Worm (Caenorhabditis elegans) whole organism, L3 larva: ENCODE data around the gene F59A1.18.

Source experiments
- ZK546.5 ChIP-seq: sonication (generic microtip); optimal IDR thresholded peaks from 2 replicates; lab custom pipeline; 2017; ENCODE audit warnings: missing biosample characterization, missing genetic modification characterization
- aly-2 ChIP-seq: fragments of 150-350 bp; optimal IDR thresholded peaks from 2 replicates; lab custom pipeline; 2014; ENCODE audit warnings: missing biosample characterization, missing genetic modification characterization
- ceh-28 ChIP-seq: fragments of 150-350 bp; optimal IDR thresholded peaks from 2 replicates; lab custom pipeline; 2014; ENCODE audit warnings: missing biosample characterization, missing genetic modification reagents, missing genetic modification characterization
- elt-3 ChIP-seq, 3 experiments: fragments of 150-350 bp in 1 of 3; sonication (generic microtip) in 2 of 3; optimal IDR thresholded peaks; 2 replicates in 2 of 3; 4 replicates in 1 of 3; lab custom pipeline; 2014 to 2017; ENCODE audit warnings: missing biosample characterization in 3 of 3, missing genetic modification characterization in 3 of 3
- fkh-2 ChIP-seq: fragments of 150-350 bp; optimal IDR thresholded peaks from 2 replicates; lab custom pipeline; 2014; ENCODE audit warnings: missing biosample characterization, missing genetic modification reagents, missing genetic modification characterization
- nhr-11 ChIP-seq: fragments of 150-350 bp; optimal IDR thresholded peaks from 2 replicates; lab custom pipeline; 2014; ENCODE audit warnings: missing biosample characterization, missing genetic modification characterization
- nhr-28 ChIP-seq: fragments of 150-350 bp; optimal IDR thresholded peaks from 2 replicates; lab custom pipeline; 2014; ENCODE audit warnings: missing biosample characterization, missing genetic modification characterization
- pha-4 ChIP-seq: fragments of 150-350 bp; optimal IDR thresholded peaks from 2 replicates; lab custom pipeline; 2014; ENCODE audit warnings: missing biosample characterization, missing genetic modification reagents, missing genetic modification characterization
- skn-1 ChIP-seq: fragments of 150-350 bp; optimal IDR thresholded peaks from 2 replicates; lab custom pipeline; 2014; ENCODE audit warnings: missing biosample characterization, missing genetic modification characterization
- unc-39 ChIP-seq: sonication (generic microtip); optimal IDR thresholded peaks from 4 replicates; lab custom pipeline; 2017; ENCODE audit warnings: missing biosample characterization, missing genetic modification characterization
- unc-62 ChIP-seq: fragments of 150-350 bp; sonication (generic microtip); optimal IDR thresholded peaks from 4 replicates; lab custom pipeline; 2014; ENCODE audit warnings: missing biosample characterization, missing genetic modification reagents, missing genetic modification characterization

ce11 chrV:17712349-17712748 is 25.6 kb upstream of the F59A1.18 start:
- no peak for TF ChIP-seq ceh-28 (tag; lab: Kevin White, UChicago)
- TF ChIP-seq unc-39 (tag; lab: Kevin White, UChicago) = no peak
- TF ChIP-seq unc-62 = no peak
- no peak for TF ChIP-seq pha-4 (tag; lab: Kevin White, UChicago)
- no peak for TF ChIP-seq elt-3 (tag; optimal IDR thresholded peaks at IDR 0.05; lab: Kevin White, UChicago)
- TF ChIP-seq ZK546.5 = no peak
- no peak for TF ChIP-seq fkh-2 (tag; lab: Kevin White, UChicago)
- TF ChIP-seq nhr-11 (tag; lab: Kevin White, UChicago) = no peak
- no peak for TF ChIP-seq aly-2 (tag; lab: Kevin White, UChicago)
- no peak for TF ChIP-seq nhr-28 (tag; lab: Kevin White, UChicago)
- no peak for TF ChIP-seq skn-1 (tag; lab: Kevin White, UChicago)
